Fruit fly (Drosophila melanogaster) whole organism, wandering third instar larva: Measurements from ENCODE around the gene sphinx1.

ENCODE experiments used
- Abd-B ChIP-seq: fragments of >200 bp; optimal IDR thresholded peaks from 2 replicates; lab custom pipeline; 2017; ENCODE audit warnings: missing biosample characterization, missing genetic modification characterization
- CG32264 ChIP-seq: fragments of 200-800 bp; sonication (Bioruptor generic); optimal IDR thresholded peaks from 2 replicates; lab custom pipeline; 2016; ENCODE audit warnings: missing biosample characterization, missing genetic modification characterization
- GATAd ChIP-seq: sonication (Bioruptor generic); optimal IDR thresholded peaks from 2 replicates; lab custom pipeline; 2016; ENCODE audit warnings: missing biosample characterization, missing genetic modification characterization
- br ChIP-seq: fragments of 200-800 bp; sonication (Bioruptor generic); optimal IDR thresholded peaks from 2 replicates; lab custom pipeline; 2016; ENCODE audit warnings: missing biosample characterization, missing genetic modification characterization
- dl ChIP-seq, 2 experiments: fragments of 175-275, 200-275 bp in 1 of 2; fragments of 200-275 bp in 1 of 2; sonication (Bioruptor generic); optimal IDR thresholded peaks; lab custom pipeline; 2018; ENCODE audit warnings: mild to moderate bottlenecking in 2 of 2, missing biosample characterization in 2 of 2, missing genetic modification characterization in 2 of 2, moderate library complexity in 2 of 2; ENCODE audit not compliant: partially characterized antibody in 2 of 2, insufficient read depth in 1 of 2
- ey ChIP-seq: fragments of 200-800 bp; sonication (Bioruptor generic); optimal IDR thresholded peaks from 2 replicates; lab custom pipeline; 2016; ENCODE audit warnings: missing biosample characterization, missing genetic modification characterization
- lola ChIP-seq: fragments of >200 bp; optimal IDR thresholded peaks from 2 replicates; lab custom pipeline; 2017; ENCODE audit warnings: missing biosample characterization, missing genetic modification characterization
- psq ChIP-seq: fragments of 200-800 bp; sonication (Bioruptor generic); optimal IDR thresholded peaks from 3 replicates; lab custom pipeline; 2017; ENCODE audit warnings: missing biosample characterization, mild to moderate bottlenecking, missing genetic modification characterization, moderate library complexity
- sv ChIP-seq: fragments of 200-800 bp; sonication (Bioruptor generic); optimal IDR thresholded peaks from 3 replicates; lab custom pipeline; 2016; ENCODE audit warnings: missing biosample characterization, missing genetic modification characterization

dm6 chr3L:7434715-7435653 is 4.2 kb downstream of the sphinx1 start, which contains the start of gene Rac2:
- TF ChIP-seq sv: no peak
- no peak for TF ChIP-seq CG32264
- peak; percentile 30 for TF ChIP-seq psq (GFP tag; lab: Kevin White, UChicago)
- peak; percentile 50 for TF ChIP-seq ey
- no peak for TF ChIP-seq GATAd (GFP tag; lab: Kevin White, UChicago)
- no peak for TF ChIP-seq lola (GFP tag; lab: Kevin White, UChicago)
- TF ChIP-seq dl (GFP tag; optimal IDR thresholded peaks at IDR 0.05; lab: Kevin White, UChicago; ENCODE audit: insufficient read depth in 1 of 2, partially characterized antibody in 2 of 2): peak; percentile 75 to 87
- TF ChIP-seq br: peak; percentile 37
- TF ChIP-seq Abd-B (GFP tag; lab: Kevin White, UChicago): no peak
